Fruit fly (Drosophila melanogaster) whole organism, embryonic: ENCODE data around the gene Gad1.

ENCODE experiments used
- B-H1 ChIP-seq: fragments of 200-800 bp; sonication (Bioruptor generic); IDR thresholded peaks from 3 replicates; pipeline ENCODE4 v1.3.6; 2022; ENCODE audit warnings: missing biosample characterization, missing genetic modification characterization
- BEAF-32 ChIP-seq: fragments of 200-800 bp; sonication (Bioruptor generic); optimal IDR thresholded peaks from 3 replicates; lab custom pipeline; 2017; ENCODE audit warnings: missing biosample characterization, missing genetic modification characterization, mild to moderate bottlenecking, moderate library complexity, missing genetic modification reagents
- CG10979 ChIP-seq: fragments of 200-800 bp; sonication (Bioruptor generic); optimal IDR thresholded peaks from 2 replicates; lab custom pipeline; 2018; ENCODE audit warnings: missing biosample characterization, mild to moderate bottlenecking, missing genetic modification characterization, moderate library complexity
- CG11398 ChIP-seq: fragments of 200-800 bp; sonication (Bioruptor generic); optimal IDR thresholded peaks from 2 replicates; lab custom pipeline; 2016; ENCODE audit warnings: missing biosample characterization, missing genetic modification characterization
- CG12769 ChIP-seq: fragments of 200-800 bp; sonication (Bioruptor generic); optimal IDR thresholded peaks from 2 replicates; lab custom pipeline; 2019; ENCODE audit warnings: missing biosample characterization, mild to moderate bottlenecking, missing genetic modification characterization, moderate library complexity
- CG14014 ChIP-seq: fragments of 200-800 bp; sonication (Bioruptor generic); IDR thresholded peaks from 2 replicates; pipeline ENCODE4 v1.3.6; 2022; ENCODE audit warnings: missing biosample characterization, missing genetic modification characterization
- CG15601 ChIP-seq: fragments of 200-800 bp; sonication (Bioruptor generic); optimal IDR thresholded peaks from 3 replicates; lab custom pipeline; 2019; ENCODE audit warnings: missing biosample characterization, mild to moderate bottlenecking, missing genetic modification characterization, moderate library complexity
- CG18599 ChIP-seq: fragments of 200-800 bp; sonication (Bioruptor generic); optimal IDR thresholded peaks from 3 replicates; lab custom pipeline; 2017; ENCODE audit warnings: missing biosample characterization, missing genetic modification characterization, mild to moderate bottlenecking, moderate library complexity, missing genetic modification reagents
- CG31388 ChIP-seq: fragments of 200-800 bp; sonication (Bioruptor generic); optimal IDR thresholded peaks from 2 replicates; lab custom pipeline; 2016; ENCODE audit warnings: missing biosample characterization, missing genetic modification characterization
- CG3281 ChIP-seq: fragments of 200-800 bp; sonication (Bioruptor generic); optimal IDR thresholded peaks from 3 replicates; lab custom pipeline; 2017; ENCODE audit warnings: missing biosample characterization, mild to moderate bottlenecking, missing genetic modification characterization
- CG34224 ChIP-seq: fragments of 200-800 bp; sonication (Bioruptor generic); IDR thresholded peaks from 3 replicates; pipeline ENCODE4 v1.3.6; 2022; ENCODE audit warnings: missing biosample characterization, missing genetic modification characterization; ENCODE audit not compliant: partially characterized antibody
- CG34376 ChIP-seq: fragments of 200-800 bp; sonication (Bioruptor generic); optimal IDR thresholded peaks from 2 replicates; lab custom pipeline; 2018; ENCODE audit warnings: missing biosample characterization, mild to moderate bottlenecking, missing genetic modification characterization
- CG34422 ChIP-seq: fragments of 200-800 bp; sonication (Bioruptor generic); IDR thresholded peaks from 3 replicates; pipeline ENCODE4 v1.3.6; 2022; ENCODE audit warnings: missing biosample characterization, missing genetic modification characterization
- CG3838 ChIP-seq: fragments of 200-800 bp; sonication (Bioruptor generic); optimal IDR thresholded peaks from 3 replicates; lab custom pipeline; 2016; ENCODE audit warnings: missing biosample characterization, missing genetic modification characterization
- CG4328 ChIP-seq: fragments of 200-800 bp; sonication (Bioruptor generic); optimal IDR thresholded peaks from 3 replicates; lab custom pipeline; 2017; ENCODE audit warnings: missing biosample characterization, missing genetic modification reagents, missing genetic modification characterization
- CG6791 ChIP-seq: fragments of 200-800 bp; sonication (Bioruptor generic); IDR thresholded peaks from 3 replicates; pipeline ENCODE4 v1.3.6; 2022; ENCODE audit warnings: missing biosample characterization, missing genetic modification characterization; ENCODE audit not compliant: partially characterized antibody
- CG7987 ChIP-seq: fragments of 200-800 bp; sonication (Bioruptor generic); optimal IDR thresholded peaks from 2 replicates; lab custom pipeline; 2018; ENCODE audit warnings: missing biosample characterization, mild to moderate bottlenecking, missing genetic modification characterization, moderate library complexity
- CTCF ChIP-seq: fragments of 200-800 bp; sonication (Bioruptor generic); optimal IDR thresholded peaks from 2 replicates; lab custom pipeline; 2017; ENCODE audit warnings: missing biosample characterization, mild to moderate bottlenecking, missing genetic modification characterization, moderate library complexity
- CrebB ChIP-seq: fragments of 200-800 bp; sonication (Bioruptor generic); optimal IDR thresholded peaks from 3 replicates; lab custom pipeline; 2018; ENCODE audit warnings: missing biosample characterization, mild to moderate bottlenecking, missing genetic modification characterization
- Doc3 ChIP-seq: fragments of 200-800 bp; sonication (Bioruptor generic); IDR thresholded peaks from 3 replicates; pipeline ENCODE4 v1.3.6; 2022; ENCODE audit warnings: missing biosample characterization, missing genetic modification characterization; ENCODE audit not compliant: partially characterized antibody
- E2f1 ChIP-seq: fragments of 200-800 bp; sonication (Bioruptor generic); IDR thresholded peaks from 2 replicates; pipeline ENCODE4 v1.3.6; 2022; ENCODE audit warnings: missing biosample characterization, missing genetic modification characterization
- HHEX ChIP-seq: fragments of 200-800 bp; sonication (Bioruptor generic); optimal IDR thresholded peaks from 3 replicates; lab custom pipeline; 2017; ENCODE audit warnings: missing biosample characterization, mild to moderate bottlenecking, missing genetic modification characterization, missing genetic modification reagents
- Med ChIP-seq: fragments of 200-800 bp; sonication (Bioruptor generic); peaks from one replicate; lab custom pipeline; 2016; ENCODE audit warnings: missing biosample characterization, missing genetic modification characterization, mild to moderate bottlenecking, inconsistent platforms, moderate library complexity
- Myb ChIP-seq: fragments of 200-800 bp; sonication (Bioruptor generic); optimal IDR thresholded peaks from 2 replicates; lab custom pipeline; 2016; ENCODE audit warnings: missing biosample characterization, missing genetic modification characterization
- Pdp1 ChIP-seq, 2 experiments: fragments of 200-800 bp; sonication (Bioruptor generic); optimal IDR thresholded peaks; 3 replicates each; lab custom pipeline; 2016; ENCODE audit warnings: missing biosample characterization in 2 of 2, missing genetic modification characterization in 2 of 2, mild to moderate bottlenecking in 1 of 2, moderate library complexity in 1 of 2
- Poxn ChIP-seq: fragments of 200-800 bp; sonication (Bioruptor generic); IDR thresholded peaks from 2 replicates; pipeline ENCODE4 v1.3.6; 2022; ENCODE audit warnings: missing biosample characterization, missing genetic modification characterization
- Sin3A ChIP-seq: fragments of >200 bp; optimal IDR thresholded peaks from 2 replicates; lab custom pipeline; 2018
- abd-A ChIP-seq: fragments of 200-800 bp; sonication (Bioruptor generic); optimal IDR thresholded peaks from 3 replicates; lab custom pipeline; 2019; ENCODE audit warnings: missing biosample characterization, mild to moderate bottlenecking, missing genetic modification characterization, moderate library complexity
- al ChIP-seq: fragments of 200-800 bp; sonication (Bioruptor generic); IDR thresholded peaks from 2 replicates; pipeline ENCODE4 v1.3.6; 2022; ENCODE audit warnings: missing biosample characterization, missing genetic modification characterization
- amos ChIP-seq: fragments of 200-800 bp; sonication (Bioruptor generic); IDR thresholded peaks from 2 replicates; pipeline ENCODE4 v1.3.6; 2022; ENCODE audit warnings: missing biosample characterization, missing genetic modification characterization; ENCODE audit not compliant: partially characterized antibody
- ash1 ChIP-seq: fragments of 200-800 bp; sonication (Bioruptor generic); optimal IDR thresholded peaks from 2 replicates; lab custom pipeline; 2018; ENCODE audit warnings: missing biosample characterization, mild to moderate bottlenecking, missing genetic modification characterization
- ato ChIP-seq: fragments of 200-800 bp; sonication (Bioruptor generic); IDR thresholded peaks from 2 replicates; pipeline ENCODE4 v1.3.6; 2022; ENCODE audit warnings: missing biosample characterization, missing genetic modification characterization; ENCODE audit not compliant: partially characterized antibody
- az2 ChIP-seq: fragments of 200-800 bp; sonication (Bioruptor generic); optimal IDR thresholded peaks from 3 replicates; lab custom pipeline; 2016; ENCODE audit warnings: missing biosample characterization, missing genetic modification characterization
- btn ChIP-seq: fragments of 200-800 bp; sonication (Bioruptor generic); optimal IDR thresholded peaks from 2 replicates; lab custom pipeline; 2016; ENCODE audit warnings: missing biosample characterization, missing genetic modification characterization
- cwo ChIP-seq: fragments of 200-800 bp; sonication (Bioruptor generic); optimal IDR thresholded peaks from 3 replicates; lab custom pipeline; 2017; ENCODE audit warnings: missing biosample characterization, missing genetic modification characterization, mild to moderate bottlenecking, moderate library complexity, missing genetic modification reagents
- dm ChIP-seq: fragments of 200-800 bp; sonication (Bioruptor generic); optimal IDR thresholded peaks from 3 replicates; lab custom pipeline; 2016; ENCODE audit warnings: missing biosample characterization, missing genetic modification characterization
- dpn ChIP-seq, 2 experiments: fragments of 200-800 bp; sonication (Bioruptor generic); optimal IDR thresholded peaks; 3 replicates each; lab custom pipeline; 2016; ENCODE audit warnings: missing biosample characterization in 2 of 2, missing genetic modification characterization in 2 of 2
- esg ChIP-seq: fragments of 200-800 bp; sonication (Bioruptor generic); conservative IDR thresholded peaks from 2 replicates; pipeline ENCODE4 v1.3.6; 2022; ENCODE audit warnings: missing biosample characterization, missing genetic modification characterization
- grau ChIP-seq: fragments of 200-800 bp; optimal IDR thresholded peaks from 3 replicates; lab custom pipeline; 2019; ENCODE audit warnings: missing biosample characterization, mild to moderate bottlenecking, missing genetic modification characterization, moderate library complexity
- grn ChIP-seq: fragments of 200-800 bp; sonication (Bioruptor generic); optimal IDR thresholded peaks from 3 replicates; lab custom pipeline; 2017; ENCODE audit warnings: missing biosample characterization, missing genetic modification characterization
- klu ChIP-seq: fragments of 200-800 bp; sonication (Bioruptor generic); IDR thresholded peaks from 2 replicates; pipeline ENCODE4 v1.3.6; 2022; ENCODE audit warnings: missing biosample characterization, missing genetic modification characterization
- org-1 ChIP-seq: fragments of 200-800 bp; sonication (Bioruptor generic); optimal IDR thresholded peaks from 2 replicates; lab custom pipeline; 2017; ENCODE audit warnings: missing biosample characterization, missing genetic modification characterization
- ro ChIP-seq: fragments of 200-800 bp; sonication (Bioruptor generic); IDR thresholded peaks from 2 replicates; pipeline ENCODE4 v1.3.6; 2022; ENCODE audit warnings: missing biosample characterization, missing genetic modification characterization
- row ChIP-seq: fragments of 200-800 bp; sonication (Bioruptor generic); IDR thresholded peaks from 3 replicates; pipeline ENCODE4 v1.3.6; 2022; ENCODE audit warnings: missing biosample characterization, missing genetic modification characterization
- sug ChIP-seq: fragments of 200-800 bp; optimal IDR thresholded peaks from 2 replicates; lab custom pipeline; 2019; ENCODE audit warnings: missing biosample characterization, mild to moderate bottlenecking, missing genetic modification characterization, moderate library complexity
- vnd ChIP-seq: fragments of 200-800 bp; sonication (Bioruptor generic); IDR thresholded peaks from 3 replicates; pipeline ENCODE4 v1.3.6; 2022; ENCODE audit warnings: missing biosample characterization, missing genetic modification characterization; ENCODE audit not compliant: partially characterized antibody
- zf30C ChIP-seq: fragments of 200-800 bp; sonication (Bioruptor generic); optimal IDR thresholded peaks from 3 replicates; lab custom pipeline; 2018; ENCODE audit warnings: missing biosample characterization, mild to moderate bottlenecking, missing genetic modification characterization

The Gad1 gene

dm6 chr3L:4107120-4107519, 18.6 kb upstream of the Gad1 start (continued):
- TF ChIP-seq org-1 (GFP tag; lab: Kevin White, UChicago) (no peak), ato (GFP tag; lab: Robert Waterston, UW) (no peak), CG14014 (GFP tag; lab: Robert Waterston, UW) (no peak), CTCF (GFP tag; lab: Kevin White, UChicago) (no peak), Doc3 (GFP tag; lab: Robert Waterston, UW) (no peak), btn (GFP tag; lab: Kevin White, UChicago) (no peak), ro (GFP tag; lab: Robert Waterston, UW) (no peak), grau (tag; lab: Kevin White, UChicago) (peak; percentile 7), Poxn (GFP tag; lab: Robert Waterston, UW) (no peak), esg (GFP tag; lab: Robert Waterston, UW) (no peak), CG7987 (GFP tag; lab: Kevin White, UChicago) (no peak), zf30C (GFP tag; lab: Kevin White, UChicago) (no peak), Med (GFP tag; lab: Kevin White, UChicago) (peak; percentile 52), B-H1 (GFP tag; lab: Robert Waterston, UW) (no peak), CG6791 (GFP tag; lab: Robert Waterston, UW) (no peak), ash1 (GFP tag; lab: Kevin White, UChicago) (no peak), Myb (no peak), E2f1 (GFP tag; lab: Robert Waterston, UW) (no peak), CG34224 (GFP tag; lab: Robert Waterston, UW) (no peak), CG34376 (GFP tag; lab: Kevin White, UChicago) (no peak), sug (tag; lab: Kevin White, UChicago) (no peak), CG4328 (no peak), Pdp1 (GFP tag; optimal IDR thresholded peaks at IDR 0.05; lab: Kevin White, UChicago) (peak in 1 of 2 experiments; percentile 36)

DNA sequence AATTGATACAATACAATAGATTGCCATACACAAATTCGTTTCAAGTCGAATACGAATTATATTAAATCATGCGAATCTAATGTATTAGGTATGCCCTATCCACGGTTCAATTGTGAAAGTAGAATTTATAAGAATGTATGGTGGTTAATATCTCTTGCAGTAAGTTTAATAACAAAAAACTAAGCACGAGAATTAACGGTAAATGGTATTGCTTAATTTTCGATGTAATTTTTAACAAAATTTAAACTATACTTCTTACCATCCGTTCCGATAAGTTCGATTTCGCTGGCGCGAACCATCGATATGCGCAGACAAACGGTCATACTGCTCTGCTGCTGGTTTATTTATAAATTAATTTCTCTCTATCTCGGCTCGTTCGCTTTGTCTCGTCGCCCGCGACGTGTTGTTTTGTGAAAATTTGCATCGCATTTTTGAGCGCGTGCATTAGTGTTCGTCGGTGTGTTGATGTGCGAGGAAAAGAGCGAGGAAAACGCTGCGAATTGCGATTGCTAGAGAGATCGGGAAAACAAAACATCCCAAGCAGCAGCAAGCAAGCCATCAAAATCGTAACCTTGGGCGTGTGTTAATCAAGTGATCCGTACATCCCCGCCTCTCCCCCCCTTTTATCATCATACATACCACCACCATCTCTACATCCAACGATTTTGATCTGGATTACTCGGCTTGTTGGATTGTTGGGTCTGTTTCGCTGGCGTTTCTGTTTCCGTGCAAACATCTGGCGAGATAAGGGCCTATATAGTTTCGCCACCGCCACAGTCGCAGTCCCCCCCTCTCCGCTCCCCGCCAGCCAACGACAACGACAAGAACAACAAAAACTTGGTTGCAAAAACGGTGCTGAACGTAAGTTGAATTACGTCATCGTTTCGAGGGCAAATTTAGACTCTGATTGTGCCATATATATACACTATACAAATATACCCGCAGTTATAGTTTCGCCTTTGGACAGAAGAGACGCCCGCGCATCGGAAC, 15.0 kb upstream of the Gad1 start, which contains the start of gene Fit1:
Fit1 (plus strand) TSS at position 307 of the 990 bp plus-strand sequence.
- TF ChIP-seq amos (GFP tag; lab: Robert Waterston, UW), result peak; percentile 71; the same call in 1 of the 2 replicates
- TF ChIP-seq abd-A (tag; lab: Kevin White, UChicago), result peak; percentile 80
- TF ChIP-seq CG31388 (GFP tag; lab: Kevin White, UChicago), result no peak
- TF ChIP-seq HHEX (GFP tag; lab: Kevin White, UChicago), result peak; percentile 27
- TF ChIP-seq CrebB, result no peak
- TF ChIP-seq vnd (GFP tag; lab: Robert Waterston, UW), result peak; percentile 35; the same call in 1 of the 3 replicates
- TF ChIP-seq CG34422 (GFP tag; lab: Robert Waterston, UW), result peak; percentile 55; the same call in 1 of the 3 replicates
- TF ChIP-seq zf30C (GFP tag; lab: Kevin White, UChicago), result no peak
- no peak for TF ChIP-seq dm (GFP tag; lab: Kevin White, UChicago)
- TF ChIP-seq CG10979 (tag; lab: Kevin White, UChicago), result peak; percentile 3
- no peak for TF ChIP-seq CG3838 (GFP tag; lab: Kevin White, UChicago)
- TF ChIP-seq ato (GFP tag; lab: Robert Waterston, UW), result peak; percentile 66
- TF ChIP-seq CG12769 (tag; lab: Kevin White, UChicago), result peak; percentile 73
- TF ChIP-seq sug (tag; lab: Kevin White, UChicago), result peak; percentile 82
- TF ChIP-seq cwo (GFP tag; lab: Kevin White, UChicago), result peak; percentile 63
- TF ChIP-seq grn (GFP tag; lab: Kevin White, UChicago), result peak; percentile 65
- TF ChIP-seq klu (GFP tag; lab: Robert Waterston, UW), result no peak
- TF ChIP-seq CG15601, result no peak
- no peak for TF ChIP-seq al (GFP tag; lab: Robert Waterston, UW)
- TF ChIP-seq BEAF-32 (GFP tag; lab: Kevin White, UChicago), result peak; percentile 66
- TF ChIP-seq Sin3A, result peak; percentile 6
- no peak for TF ChIP-seq az2 (GFP tag; lab: Kevin White, UChicago)
- TF ChIP-seq dpn (GFP tag; optimal IDR thresholded peaks at IDR 0.05; lab: Kevin White, UChicago), result no peak
- TF ChIP-seq row (GFP tag; lab: Robert Waterston, UW), result peak; percentile 28; the same call in 2 of the 3 replicates
- no peak for TF ChIP-seq CG11398
- peak; percentile 19 for TF ChIP-seq CG18599 (GFP tag; lab: Kevin White, UChicago)
- TF ChIP-seq CG3281 (GFP tag; lab: Kevin White, UChicago), result peak; percentile 9
